Worm (Caenorhabditis elegans) whole organism, L4/young adult: ENCODE results near the gene frm-7.

Experiments used
- W03F9.2 ChIP-seq: fragments of 150-350 bp; optimal IDR thresholded peaks from 2 replicates; lab custom pipeline; 2014; ENCODE audit warnings: missing biosample characterization, missing genetic modification characterization
- dao-5 ChIP-seq: sonication (generic microtip); optimal IDR thresholded peaks from 2 replicates; lab custom pipeline; 2016; ENCODE audit warnings: missing genotype, missing genetic modification characterization, moderate library complexity, missing compliant biosample characterization
- him-1 ChIP-seq: sonication (generic microtip); optimal IDR thresholded peaks from 2 replicates; lab custom pipeline; 2016; ENCODE audit warnings: missing genotype, missing genetic modification reagents, missing genetic modification characterization, missing compliant biosample characterization

Gene frm-7

ce11 chrV:12291587-12291986 is 10.7 kb upstream of the frm-7 start, which contains the start of the genes srpa-68 and srh-16:
Gene srpa-68 (minus strand): TSS chrV:12291658.
Gene srh-16 (plus strand): TSS chrV:12291861.
- TF ChIP-seq him-1 (peak; percentile 73), W03F9.2 (tag; lab: Kevin White, UChicago) (peak; percentile 92), dao-5 (no peak)

- TF ChIP-seq W03F9.2 (tag; lab: Kevin White, UChicago) (no peak), dao-5 (no peak), him-1 (no peak)
Measured at ce11 chrV:12294091-12294490, 8.2 kb upstream of the frm-7 start.

ce11 chrV:12295015-12295414 is 7.3 kb upstream of the frm-7 start:
- TF ChIP-seq him-1 (no peak), W03F9.2 (tag; lab: Kevin White, UChicago) (no peak), dao-5 (no peak)

- no peak for TF ChIP-seq dao-5
Measured at ce11 chrV:12295520-12295919, 6.8 kb upstream of the frm-7 start.

DNA sequence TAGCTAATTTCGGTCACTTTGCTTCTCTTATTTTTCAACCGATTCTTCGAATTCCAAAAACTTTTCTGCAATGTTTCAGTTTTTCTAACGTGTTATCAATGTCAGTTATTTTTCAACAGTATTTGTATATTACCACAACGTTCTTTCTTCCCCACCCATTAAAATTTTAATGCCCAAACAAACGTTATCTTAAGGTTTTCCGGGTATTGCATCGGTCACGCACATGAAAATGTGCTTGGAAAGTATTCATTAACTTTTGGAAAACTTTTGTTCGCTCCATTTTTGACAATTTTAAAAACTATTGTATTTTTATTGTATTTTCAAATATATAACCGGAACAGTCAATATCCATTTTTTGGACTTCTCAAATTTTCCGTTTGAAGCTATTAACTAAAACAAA is 6.2 kb upstream of the frm-7 start:
- TF ChIP-seq W03F9.2 (tag; lab: Kevin White, UChicago) (no peak), him-1 (no peak), dao-5 (no peak)

DNA sequence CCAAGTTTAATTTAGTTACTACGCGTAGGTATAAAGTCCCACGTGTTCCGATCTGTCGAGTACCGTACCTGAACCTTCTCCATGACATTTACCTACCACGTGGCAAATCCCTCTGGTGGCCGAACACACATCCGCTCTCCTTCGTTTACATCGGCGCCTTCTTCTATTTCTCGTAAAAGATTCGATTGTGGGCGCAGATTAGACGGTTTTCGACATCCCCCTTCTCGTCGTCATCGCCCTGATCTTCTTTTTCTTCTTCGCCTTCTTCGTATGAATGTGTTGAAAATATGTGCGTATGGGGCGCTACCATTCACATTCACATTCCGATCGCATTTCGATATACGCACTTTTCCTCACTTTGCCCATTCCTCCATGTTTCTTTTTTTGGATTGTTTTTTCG is 5.5 kb upstream of the frm-7 start:
- TF ChIP-seq W03F9.2 (tag; lab: Kevin White, UChicago) (no peak), dao-5 (no peak), him-1 (no peak)

- no peak for TF ChIP-seq W03F9.2 (tag; lab: Kevin White, UChicago)
- no peak for TF ChIP-seq dao-5
- TF ChIP-seq him-1: no peak
Measured at ce11 chrV:12298184-12298583, 4.1 kb upstream of the frm-7 start.

ce11 chrV:12299244-12299766 is 3.0 kb upstream of the frm-7 start:
- TF ChIP-seq dao-5 (no peak), W03F9.2 (tag; lab: Kevin White, UChicago) (no peak), him-1 (no peak)

- TF ChIP-seq W03F9.2 (tag; lab: Kevin White, UChicago) (no peak), him-1 (no peak), dao-5 (no peak)
Measured at ce11 chrV:12300166-12300565, 2.1 kb upstream of the frm-7 start.

- TF ChIP-seq him-1: no peak
- TF ChIP-seq W03F9.2 (tag; lab: Kevin White, UChicago): no peak
- TF ChIP-seq dao-5: no peak
Measured at ce11 chrV:12300780-12301460, 1.4 kb upstream of the frm-7 start.

DNA sequence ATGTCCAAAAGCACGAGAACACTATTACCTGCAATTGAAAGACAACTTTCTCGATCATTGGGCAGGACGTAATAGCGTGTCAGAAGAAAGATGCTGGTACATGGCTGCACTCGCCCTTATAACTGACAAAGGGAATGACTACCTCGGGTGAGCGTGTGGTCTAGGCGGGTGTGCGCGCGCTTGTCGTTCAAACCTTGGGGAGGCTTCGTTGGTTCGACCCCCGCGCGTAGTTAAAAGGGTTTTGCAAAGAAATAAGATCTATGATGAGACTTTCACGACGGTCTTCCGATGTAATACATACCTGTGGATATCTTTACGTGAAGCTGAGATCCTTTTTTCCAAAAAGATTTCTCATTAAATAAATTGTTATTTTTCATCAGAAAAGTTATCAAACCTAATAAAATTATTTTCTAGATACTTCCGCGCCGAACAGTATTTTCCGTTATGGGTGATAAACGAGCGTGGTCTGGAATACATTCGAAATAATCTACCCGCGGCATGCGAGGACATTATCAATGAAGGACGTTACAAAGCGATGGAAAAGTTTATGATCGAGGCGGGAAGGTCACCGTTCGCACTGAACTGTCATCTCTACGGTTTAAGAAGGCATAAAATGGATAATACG is 1.3 kb downstream of the frm-7 start:
- TF ChIP-seq W03F9.2 (tag; lab: Kevin White, UChicago): peak; percentile 59
- TF ChIP-seq dao-5: peak; percentile 97
- TF ChIP-seq him-1: peak; percentile 97

- TF ChIP-seq dao-5: no peak
- no peak for TF ChIP-seq W03F9.2 (tag; lab: Kevin White, UChicago)
- no peak for TF ChIP-seq him-1
Measured at ce11 chrV:12305677-12306076, 3.4 kb downstream of the frm-7 start.

DNA sequence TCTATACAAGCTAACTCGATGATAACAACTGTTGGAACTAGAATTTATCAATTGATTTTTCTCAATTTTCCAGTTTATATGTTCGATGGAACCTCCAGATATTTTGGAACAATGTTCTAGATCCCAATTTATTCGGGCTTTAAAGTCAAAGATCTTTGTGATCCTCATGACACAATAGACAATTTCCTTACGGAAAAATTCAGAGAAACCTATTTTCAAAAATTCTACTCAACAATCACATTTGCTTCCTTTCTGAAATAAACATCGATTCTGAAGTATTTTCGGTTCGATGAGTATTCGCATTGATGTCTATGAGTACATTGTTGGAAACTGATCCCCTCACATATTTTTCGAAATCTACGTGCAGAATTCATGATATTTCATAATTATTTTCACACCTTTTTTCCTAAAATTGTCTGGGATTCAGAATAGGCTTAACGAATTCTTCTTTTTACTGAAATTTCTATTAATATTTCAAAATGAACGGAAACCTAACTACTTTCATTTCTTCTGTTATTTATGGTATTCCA is 4.8 kb downstream of the frm-7 start, which contains the start of gene srg-45:
Gene srg-45 (plus strand): TSS at position 480 of the 530 bp plus-strand sequence.
- TF ChIP-seq dao-5 (no peak), W03F9.2 (tag; lab: Kevin White, UChicago) (no peak), him-1 (no peak)

DNA sequence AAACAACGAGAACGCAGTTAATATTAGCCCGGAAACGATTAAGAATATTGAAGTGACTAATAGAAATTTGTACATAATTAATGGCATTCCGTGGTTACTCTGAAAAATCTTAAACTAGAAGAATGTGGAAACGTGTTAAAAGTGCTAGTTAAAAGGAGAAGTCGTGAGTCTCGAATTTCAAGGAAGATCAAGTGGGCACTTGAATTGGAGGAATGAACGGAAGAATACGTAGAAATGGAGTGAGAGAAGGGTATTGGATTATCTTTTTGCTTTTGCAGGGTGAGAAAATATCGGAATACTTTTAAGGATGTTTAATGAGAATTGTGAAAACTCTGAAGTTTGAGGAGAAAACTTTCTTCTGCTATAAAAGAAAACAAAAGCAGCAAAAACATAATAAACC is 8.0 kb downstream of the frm-7 start, which contains the start of gene hpo-30:
Gene hpo-30 (minus strand): TSS at position 101 of the 400 bp plus-strand sequence.
- TF ChIP-seq him-1 (no peak), W03F9.2 (tag; lab: Kevin White, UChicago) (no peak), dao-5 (no peak)

ce11 chrV:12314413-12314812 is 12.1 kb downstream of the frm-7 start:
- TF ChIP-seq him-1 (peak; percentile 18), W03F9.2 (tag; lab: Kevin White, UChicago) (no peak)
